Worm (Caenorhabditis elegans) whole organism, early embryonic: Measurements from ENCODE around the gene srd-43.

Source experiments
- B0310.2 ChIP-seq: sonication (generic microtip); optimal IDR thresholded peaks from 2 replicates; lab custom pipeline; 2016; ENCODE audit warnings: mild to moderate bottlenecking, missing genetic modification characterization, missing compliant biosample characterization
- F13C5.2 ChIP-seq: sonication (generic microtip); optimal IDR thresholded peaks from 2 replicates; lab custom pipeline; 2017; ENCODE audit warnings: mild to moderate bottlenecking, missing genetic modification characterization, inconsistent platforms, missing compliant biosample characterization
- aly-1 ChIP-seq: sonication (generic microtip); optimal IDR thresholded peaks from 2 replicates; lab custom pipeline; 2016; ENCODE audit warnings: missing genetic modification characterization, missing compliant biosample characterization
- ama-1 ChIP-seq: fragments of 150-350 bp; optimal IDR thresholded peaks from 2 replicates; lab custom pipeline; 2014
- ceh-13 ChIP-seq: fragments of 200-800 bp; sonication (Bioruptor generic); optimal IDR thresholded peaks from 2 replicates; lab custom pipeline; 2018; ENCODE audit warnings: mild to moderate bottlenecking, missing genetic modification characterization, missing compliant biosample characterization
- ceh-36 ChIP-seq: sonication (generic microtip); optimal IDR thresholded peaks from 2 replicates; lab custom pipeline; 2016; ENCODE audit warnings: missing genetic modification characterization, inconsistent platforms, missing compliant biosample characterization
- flt-1 ChIP-seq: fragments of 200-800 bp; sonication (Bioruptor generic); IDR thresholded peaks from 2 replicates; pipeline ENCODE4 v1.3.6; 2022; ENCODE audit warnings: missing genetic modification characterization, missing compliant biosample characterization
- hmbx-1 ChIP-seq: sonication (generic microtip); optimal IDR thresholded peaks from 2 replicates; lab custom pipeline; 2016; ENCODE audit warnings: mild to moderate bottlenecking, missing genetic modification characterization, missing compliant biosample characterization
- pes-1 ChIP-seq: fragments of 200-800 bp; sonication (Bioruptor generic); IDR thresholded peaks from 2 replicates; pipeline ENCODE4 v1.3.6; 2022; ENCODE audit warnings: missing genetic modification reagents, missing genetic modification characterization, missing compliant biosample characterization
- scrt-1 ChIP-seq: fragments of 200-800 bp; sonication (Bioruptor generic); IDR thresholded peaks from 2 replicates; pipeline ENCODE4 v1.3.6; 2022; ENCODE audit warnings: missing genetic modification characterization, missing compliant biosample characterization
- tbx-37 ChIP-seq: fragments of 200-800 bp; sonication (Bioruptor generic); conservative IDR thresholded peaks from 2 replicates; pipeline ENCODE4 v1.3.6; 2022; ENCODE audit warnings: missing genetic modification reagents, missing genetic modification characterization, missing compliant biosample characterization
- tra-4 ChIP-seq: sonication (generic microtip); optimal IDR thresholded peaks from 2 replicates; lab custom pipeline; 2017; ENCODE audit warnings: missing genetic modification characterization, missing compliant biosample characterization

ce11 chrX:13311641-13312423 is 6.2 kb upstream of the srd-43 start, which contains the start of gene F46G10.1:
- TF ChIP-seq hmbx-1 (tag; lab: Kevin White, UChicago) (no peak), scrt-1 (GFP tag; lab: Robert Waterston, UW) (no peak), ceh-36 (no peak), ceh-13 (GFP tag; lab: Kevin White, UChicago) (no peak), aly-1 (tag; lab: Kevin White, UChicago) (no peak), flt-1 (GFP tag; lab: Robert Waterston, UW) (no peak), ama-1 (no peak), pes-1 (GFP tag; lab: Robert Waterston, UW) (no peak), B0310.2 (tag; lab: Kevin White, UChicago) (no peak), tbx-37 (GFP tag; lab: Robert Waterston, UW) (no peak), tra-4 (tag; lab: Kevin White, UChicago) (no peak), F13C5.2 (tag; lab: Kevin White, UChicago) (no peak)
